Fruit fly (Drosophila melanogaster): ENCODE data around the gene park.

dm6 chr3L:21194392-21194925, 2.2 kb downstream of the park start:
- TF ChIP-seq Ets21C (GFP tag; optimal IDR thresholded peaks at IDR 0.05) (no peak), CG34406 (GFP tag; optimal IDR thresholded peaks at IDR 0.05) (no peak), CG7368 (GFP tag; optimal IDR thresholded peaks at IDR 0.05) (no peak), CG16779 (tag; optimal IDR thresholded peaks at IDR 0.05) (no peak), Eip75B (GFP tag; optimal IDR thresholded peaks at IDR 0.05) (no peak), pdm3 (GFP tag; optimal IDR thresholded peaks at IDR 0.05) (no peak), vri (GFP tag; optimal IDR thresholded peaks at IDR 0.05) (no peak), CG31627 (GFP tag; optimal IDR thresholded peaks at IDR 0.05) (no peak), fd59A (GFP tag; optimal IDR thresholded peaks at IDR 0.05) (no peak)
